Worm (Caenorhabditis elegans): ENCODE results near the gene F20C5.6.

F20C5.6 gene

ce11 chrIV:8737354-8737753 lies 35.7 kb downstream of the F20C5.6 start:
- TF ChIP-seq ztf-4 (tag; optimal IDR thresholded peaks at IDR 0.05) (no peak), nhr-23 (tag; optimal IDR thresholded peaks at IDR 0.05) (peak; percentile 52), nfya-1 (tag; optimal IDR thresholded peaks at IDR 0.05; ENCODE audit: insufficient read depth) (peak; percentile 35), pha-4 (tag; optimal IDR thresholded peaks at IDR 0.05) (peak; percentile 51)

DNA sequence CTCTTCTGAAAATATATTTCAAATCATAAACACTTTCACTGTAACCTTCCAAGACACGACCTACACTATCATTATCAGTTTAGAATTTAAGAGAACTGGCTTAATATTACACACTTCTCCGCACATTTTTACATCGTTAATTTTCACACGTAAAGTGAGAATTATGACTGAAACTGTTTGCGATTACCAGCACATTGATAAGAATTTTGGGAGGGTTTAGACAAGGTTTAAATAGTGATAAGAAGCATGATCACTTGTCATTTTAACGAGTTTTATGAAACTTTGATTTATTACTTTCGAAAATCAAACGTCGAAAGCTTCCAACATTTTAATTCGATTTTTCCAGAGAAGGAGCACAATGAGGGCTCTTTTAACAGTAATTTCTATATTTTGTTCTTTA lies 42.5 kb downstream of the F20C5.6 start, which contains the start of gene F21D5.3:
Gene F21D5.3 (plus strand): TSS at position 347 of the 400 bp plus-strand sequence.
- TF ChIP-seq fkh-2 (tag; optimal IDR thresholded peaks at IDR 0.05) = no peak
- TF ChIP-seq elt-2 (tag; optimal IDR thresholded peaks at IDR 0.05) = peak; percentile 94
- no peak for TF ChIP-seq nhr-11 (tag; optimal IDR thresholded peaks at IDR 0.05)
- no peak for TF ChIP-seq snpc-4 (tag; optimal IDR thresholded peaks at IDR 0.05)
- no peak for TF ChIP-seq ceh-9 (tag; optimal IDR thresholded peaks at IDR 0.05)
- TF ChIP-seq hmg-11 (tag; optimal IDR thresholded peaks at IDR 0.05) = no peak
- peak; percentile 16 for TF ChIP-seq jun-1 (tag; optimal IDR thresholded peaks at IDR 0.05)
- no peak for TF ChIP-seq nhr-12 (tag; optimal IDR thresholded peaks at IDR 0.05)
- TF ChIP-seq ceh-82 (tag; optimal IDR thresholded peaks at IDR 0.05) = no peak
- no peak for TF ChIP-seq fos-1 (tag; optimal IDR thresholded peaks at IDR 0.05)
- TF ChIP-seq sea-2 (GFP tag; optimal IDR thresholded peaks at IDR 0.05) = no peak
- TF ChIP-seq unc-39 (tag; optimal IDR thresholded peaks at IDR 0.05) = no peak
- no peak for TF ChIP-seq egl-5 (tag; optimal IDR thresholded peaks at IDR 0.05)
- no peak for TF ChIP-seq ztf-4 (tag; optimal IDR thresholded peaks at IDR 0.05)
- TF ChIP-seq aly-2 (tag; optimal IDR thresholded peaks at IDR 0.05) = no peak
- TF ChIP-seq pqm-1 (tag; optimal IDR thresholded peaks at IDR 0.05) = peak; percentile 96
- no peak for TF ChIP-seq nhr-25 (tag; optimal IDR thresholded peaks at IDR 0.05)
- TF ChIP-seq pha-4 (tag; optimal IDR thresholded peaks at IDR 0.05) = peak; percentile 6

ce11 chrIV:8729636-8730035 lies 43.4 kb downstream of the F20C5.6 start:
- TF ChIP-seq ceh-28 (tag; optimal IDR thresholded peaks at IDR 0.05) (no peak), elt-2 (tag; optimal IDR thresholded peaks at IDR 0.05) (peak; percentile 90), pqm-1 (tag; optimal IDR thresholded peaks at IDR 0.05) (peak; percentile 66), pha-4 (tag; optimal IDR thresholded peaks at IDR 0.05) (peak; percentile 45)

DNA sequence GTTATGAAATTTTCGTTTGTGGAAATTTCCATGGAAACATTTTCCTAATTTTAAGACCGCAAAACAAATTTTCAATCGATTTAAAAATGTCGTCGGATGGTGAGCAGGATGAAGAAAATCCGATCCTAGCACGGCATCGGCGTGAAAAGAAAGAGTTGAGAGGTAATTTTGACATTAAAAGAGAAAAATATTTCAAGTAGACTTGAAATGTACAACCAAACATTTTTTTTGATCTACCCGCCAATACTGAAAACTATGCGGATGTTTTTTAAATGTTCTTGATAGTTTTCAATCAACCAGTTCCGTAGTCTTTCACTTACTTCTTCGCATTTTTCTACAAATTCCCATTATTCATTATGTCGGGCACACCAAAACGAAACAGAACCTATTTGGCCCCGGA lies 44.9 kb downstream of the F20C5.6 start, which contains the start of gene otub-3:
Gene otub-3 (plus strand): TSS at position 56 of the 400 bp plus-strand sequence.
- TF ChIP-seq jun-1 (tag; optimal IDR thresholded peaks at IDR 0.05) (no peak), egl-27 (tag; optimal IDR thresholded peaks at IDR 0.05) (no peak), nfya-1 (tag; optimal IDR thresholded peaks at IDR 0.05; ENCODE audit: insufficient read depth) (no peak), nhr-28 (tag; optimal IDR thresholded peaks at IDR 0.05) (no peak), hmg-11 (tag; optimal IDR thresholded peaks at IDR 0.05) (no peak), pqm-1 (tag; optimal IDR thresholded peaks at IDR 0.05) (no peak), elt-2 (tag; optimal IDR thresholded peaks at IDR 0.05) (no peak), nhr-76 (tag; optimal IDR thresholded peaks at IDR 0.05) (no peak)

DNA sequence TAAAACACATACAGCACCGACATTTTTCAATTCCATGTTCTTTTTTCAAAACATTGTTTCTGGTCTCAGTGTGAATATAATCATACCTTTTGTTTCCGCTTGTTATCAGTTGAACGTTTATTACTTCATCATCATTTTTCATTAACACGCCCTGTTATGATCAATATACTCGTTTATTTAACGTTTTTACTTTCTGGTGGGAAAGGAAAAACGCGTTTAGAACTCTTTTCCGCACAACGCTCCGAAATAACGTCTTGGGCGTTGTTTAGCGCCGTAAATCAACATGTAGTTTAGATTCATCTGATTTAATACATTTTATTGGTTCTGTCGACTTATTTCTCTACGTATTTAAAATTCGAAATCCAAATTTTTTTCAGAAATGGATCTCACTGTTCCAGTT lies 47.7 kb downstream of the F20C5.6 start, which contains the start of gene pgm-3:
Gene pgm-3 (plus strand): TSS at position 378 of the 400 bp plus-strand sequence.
- TF ChIP-seq mdl-1 (tag; optimal IDR thresholded peaks at IDR 0.05) = no peak
- TF ChIP-seq lin-15B (tag; optimal IDR thresholded peaks at IDR 0.05) = peak; percentile 2
- no peak for TF ChIP-seq ceh-16 (tag; optimal IDR thresholded peaks at IDR 0.05)
- peak; percentile 64 for TF ChIP-seq elt-2 (tag; optimal IDR thresholded peaks at IDR 0.05)
- peak; percentile 15 for TF ChIP-seq R02D3.7 (tag; optimal IDR thresholded peaks at IDR 0.05)
- peak; percentile 32 for TF ChIP-seq pqm-1 (tag; optimal IDR thresholded peaks at IDR 0.05)

DNA sequence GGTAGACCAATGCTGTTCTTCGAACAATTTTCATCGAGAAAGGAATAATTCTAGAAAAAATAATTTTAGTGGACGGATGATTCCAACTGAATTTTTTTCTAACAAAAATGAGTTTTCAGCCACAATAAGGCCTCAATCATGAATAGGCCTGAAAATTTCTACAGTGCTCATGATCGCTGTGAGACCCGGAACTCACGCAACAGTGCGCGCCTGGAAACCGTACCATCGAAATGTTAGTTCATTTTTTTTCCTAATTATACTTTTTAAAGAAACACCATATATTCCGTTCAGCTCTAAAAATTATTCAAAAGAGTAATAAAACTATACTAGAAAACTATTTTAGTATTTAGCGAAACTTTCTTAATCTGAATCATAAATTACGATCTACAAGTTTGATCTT lies 48.1 kb downstream of the F20C5.6 start:
- TF ChIP-seq mdl-1 (tag; optimal IDR thresholded peaks at IDR 0.05) (no peak), skn-1 (tag; optimal IDR thresholded peaks at IDR 0.05) (no peak), nhr-25 (tag; optimal IDR thresholded peaks at IDR 0.05) (no peak), nhr-12 (tag; optimal IDR thresholded peaks at IDR 0.05) (no peak), elt-3 (tag; optimal IDR thresholded peaks at IDR 0.05) (no peak)

DNA sequence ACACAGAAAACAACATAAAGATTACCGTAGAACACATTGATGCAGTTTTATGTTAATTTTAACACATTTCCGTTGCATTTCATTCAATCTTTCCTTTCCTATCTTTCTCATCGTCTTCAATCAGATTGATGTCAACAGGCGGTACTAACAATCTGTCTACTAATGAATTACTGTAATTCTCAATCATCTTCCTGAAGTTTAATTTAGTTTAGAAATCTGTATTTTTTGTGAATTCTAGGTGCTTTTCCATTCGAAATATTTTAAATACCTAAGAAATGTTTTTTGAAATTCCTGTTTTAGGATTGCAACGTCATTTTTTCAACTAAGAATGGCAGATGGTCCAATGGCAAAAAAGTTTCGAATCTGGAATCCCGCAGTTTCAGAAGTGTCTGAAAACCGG lies 49.3 kb downstream of the F20C5.6 start, which contains the start of gene F21D5.9:
Gene F21D5.9 (plus strand): TSS at position 301 of the 400 bp plus-strand sequence.
- TF ChIP-seq skn-1 (tag; optimal IDR thresholded peaks at IDR 0.05) (no peak), daf-12 (tag; optimal IDR thresholded peaks at IDR 0.05) (no peak), ceh-9 (tag; optimal IDR thresholded peaks at IDR 0.05) (no peak), zag-1 (tag; optimal IDR thresholded peaks at IDR 0.05) (no peak), elt-1 (tag; optimal IDR thresholded peaks at IDR 0.05) (no peak), sea-2 (GFP tag; optimal IDR thresholded peaks at IDR 0.05) (no peak), R02D3.7 (tag; optimal IDR thresholded peaks at IDR 0.05) (no peak), elt-3 (tag; optimal IDR thresholded peaks at IDR 0.05) (no peak), tbx-2 (tag; optimal IDR thresholded peaks at IDR 0.05) (no peak), egl-27 (tag; optimal IDR thresholded peaks at IDR 0.05) (no peak), nhr-25 (tag; optimal IDR thresholded peaks at IDR 0.05) (no peak), nhr-23 (tag; optimal IDR thresholded peaks at IDR 0.05) (no peak)

All from whole organism, L3 larva.